Worm (Caenorhabditis elegans): ENCODE measurements around the gene ZK682.7.

ce11 chrV:9326903-9327302, 34.9 kb upstream of the ZK682.7 start:
- TF ChIP-seq ets-7 (tag; optimal IDR thresholded peaks at IDR 0.05) (no peak), hmg-4 (GFP tag; optimal IDR thresholded peaks at IDR 0.05) (no peak), ama-1 (optimal IDR thresholded peaks at IDR 0.05) (no peak), hnd-1 (tag; optimal IDR thresholded peaks at IDR 0.05) (no peak)
